Fruit fly (Drosophila melanogaster) whole organism, embryonic: ENCODE data around the gene Cipc.
A peak's percentile ranks its signal among the peaks of the same experiment; 100 is the strongest.

Experiments used
- C15 ChIP-seq: fragments of 200-800 bp; sonication (Bioruptor generic); IDR thresholded peaks from 3 replicates; pipeline ENCODE4 v1.3.6; 2022; ENCODE audit warnings: missing biosample characterization, missing genetic modification characterization
- CG11093 ChIP-seq: fragments of 200-800 bp; sonication (Bioruptor generic); IDR thresholded peaks from 3 replicates; pipeline ENCODE4 v1.3.6; 2022; ENCODE audit warnings: missing biosample characterization, missing genetic modification characterization
- CG12391 ChIP-seq: fragments of 200-800 bp; sonication (Bioruptor generic); optimal IDR thresholded peaks from 3 replicates; lab custom pipeline; 2018; ENCODE audit warnings: missing biosample characterization, mild to moderate bottlenecking, missing genetic modification characterization, moderate library complexity
- CG14667 ChIP-seq: fragments of 200-800 bp; sonication (Bioruptor generic); IDR thresholded peaks from 2 replicates; pipeline ENCODE4 v1.3.6; 2022; ENCODE audit warnings: missing biosample characterization, missing genetic modification characterization
- CG1792 ChIP-seq: fragments of 200-800 bp; sonication (Bioruptor generic); optimal IDR thresholded peaks from 2 replicates; lab custom pipeline; 2016; ENCODE audit warnings: missing biosample characterization, missing genetic modification characterization
- CG30431 ChIP-seq: fragments of 200-800 bp; sonication (Bioruptor generic); optimal IDR thresholded peaks from 2 replicates; lab custom pipeline; 2017; ENCODE audit warnings: missing biosample characterization, missing genetic modification characterization
- CG7372 ChIP-seq: fragments of 200-800 bp; sonication (Bioruptor generic); IDR thresholded peaks from 2 replicates; pipeline ENCODE4 v1.3.6; 2022; ENCODE audit warnings: missing biosample characterization, missing genetic modification characterization
- CG8388 ChIP-seq: fragments of 200-800 bp; sonication (Bioruptor generic); optimal IDR thresholded peaks from 2 replicates; lab custom pipeline; 2019; ENCODE audit warnings: missing biosample characterization, mild to moderate bottlenecking, missing genetic modification characterization, moderate library complexity
- CG8924 ChIP-seq: fragments of 200-800 bp; optimal IDR thresholded peaks from 3 replicates; lab custom pipeline; 2019; ENCODE audit warnings: missing biosample characterization, mild to moderate bottlenecking, missing genetic modification characterization, moderate library complexity
- CkIIα-i1 ChIP-seq: fragments of 200-800 bp; sonication (Bioruptor generic); IDR thresholded peaks from 2 replicates; pipeline ENCODE4 v1.3.6; 2022; ENCODE audit warnings: missing biosample characterization, missing genetic modification characterization
- D19A ChIP-seq: fragments of 200-800 bp; optimal IDR thresholded peaks from 3 replicates; lab custom pipeline; 2019; ENCODE audit warnings: missing biosample characterization, mild to moderate bottlenecking, missing genetic modification characterization, moderate library complexity
- E2f1 ChIP-seq: fragments of 200-800 bp; sonication (Bioruptor generic); IDR thresholded peaks from 2 replicates; pipeline ENCODE4 v1.3.6; 2022; ENCODE audit warnings: missing biosample characterization, missing genetic modification characterization
- Fer2 ChIP-seq: fragments of 200-800 bp; sonication (Bioruptor generic); optimal IDR thresholded peaks from 2 replicates; lab custom pipeline; 2018; ENCODE audit warnings: missing biosample characterization, mild to moderate bottlenecking, missing genetic modification characterization, moderate library complexity
- GATAe ChIP-seq: fragments of 200-800 bp; sonication (Bioruptor generic); conservative IDR thresholded peaks from 2 replicates; pipeline ENCODE4 v1.3.6; 2022; ENCODE audit warnings: missing biosample characterization, missing genetic modification characterization
- Hr3 ChIP-seq: fragments of 200-800 bp; sonication (Bioruptor generic); optimal IDR thresholded peaks from 3 replicates; lab custom pipeline; 2016; ENCODE audit warnings: missing biosample characterization, missing genetic modification characterization
- Ravus ChIP-seq: fragments of 200-800 bp; sonication (Bioruptor generic); IDR thresholded peaks from 2 replicates; pipeline ENCODE4 v1.3.6; 2022; ENCODE audit warnings: missing biosample characterization, missing genetic modification characterization
- Rfx ChIP-seq: fragments of 200-800 bp; sonication (Bioruptor generic); IDR thresholded peaks from 2 replicates; pipeline ENCODE4 v1.3.6; 2022; ENCODE audit warnings: missing biosample characterization, missing genetic modification characterization
- Sox102F ChIP-seq: fragments of 200-800 bp; sonication (Bioruptor generic); optimal IDR thresholded peaks from 2 replicates; lab custom pipeline; 2018; ENCODE audit warnings: missing biosample characterization, mild to moderate bottlenecking, missing genetic modification characterization, moderate library complexity
- Spps ChIP-seq: fragments of 200-800 bp; sonication (Bioruptor generic); optimal IDR thresholded peaks from 2 replicates; lab custom pipeline; 2018; ENCODE audit warnings: missing biosample characterization, mild to moderate bottlenecking, missing genetic modification characterization
- Vsx1 ChIP-seq: fragments of 200-800 bp; sonication (Bioruptor generic); optimal IDR thresholded peaks from 2 replicates; lab custom pipeline; 2017; ENCODE audit warnings: missing biosample characterization, mild to moderate bottlenecking, missing genetic modification characterization, missing genetic modification reagents
- ap ChIP-seq: fragments of 200-800 bp; sonication (Bioruptor generic); IDR thresholded peaks from 2 replicates; pipeline ENCODE4 v1.3.6; 2022; ENCODE audit warnings: missing biosample characterization, missing genetic modification characterization
- az2 ChIP-seq: fragments of 200-800 bp; sonication (Bioruptor generic); optimal IDR thresholded peaks from 3 replicates; lab custom pipeline; 2016; ENCODE audit warnings: missing biosample characterization, missing genetic modification characterization
- bsh ChIP-seq, 2 experiments: fragments of 200-800 bp; sonication (Bioruptor generic); optimal IDR thresholded peaks; 2 replicates each; lab custom pipeline; 2017 to 2018; ENCODE audit warnings: mild to moderate bottlenecking in 2 of 2, missing biosample characterization in 2 of 2, missing genetic modification characterization in 2 of 2, moderate library complexity in 1 of 2
- crol ChIP-seq: fragments of 200-800 bp; sonication (Bioruptor generic); IDR thresholded peaks from 2 replicates; pipeline ENCODE4 v1.3.6; 2022; ENCODE audit warnings: missing biosample characterization, missing genetic modification characterization
- cwo ChIP-seq: fragments of 200-800 bp; sonication (Bioruptor generic); optimal IDR thresholded peaks from 3 replicates; lab custom pipeline; 2017; ENCODE audit warnings: missing biosample characterization, missing genetic modification characterization, mild to moderate bottlenecking, moderate library complexity, missing genetic modification reagents
- esg ChIP-seq: fragments of 200-800 bp; sonication (Bioruptor generic); conservative IDR thresholded peaks from 2 replicates; pipeline ENCODE4 v1.3.6; 2022; ENCODE audit warnings: missing biosample characterization, missing genetic modification characterization
- ewg ChIP-seq: fragments of 200-800 bp; sonication (Bioruptor generic); optimal IDR thresholded peaks from 3 replicates; lab custom pipeline; 2017; ENCODE audit warnings: mild to moderate bottlenecking, missing biosample characterization, missing genetic modification reagents, missing genetic modification characterization
- fd102C ChIP-seq: fragments of 200-800 bp; sonication (Bioruptor generic); optimal IDR thresholded peaks from 2 replicates; lab custom pipeline; 2018; ENCODE audit warnings: missing biosample characterization, mild to moderate bottlenecking, missing genetic modification characterization, moderate library complexity
- gcm2 ChIP-seq: fragments of 200-800 bp; sonication (Bioruptor generic); optimal IDR thresholded peaks from 2 replicates; lab custom pipeline; 2016; ENCODE audit warnings: missing biosample characterization, missing genetic modification characterization
- ind ChIP-seq: fragments of 200-800 bp; sonication (Bioruptor generic); optimal IDR thresholded peaks from 3 replicates; lab custom pipeline; 2016; ENCODE audit warnings: missing biosample characterization, missing genetic modification characterization
- lbe ChIP-seq: fragments of 200-800 bp; sonication (Bioruptor generic); optimal IDR thresholded peaks from 2 replicates; lab custom pipeline; 2016; ENCODE audit warnings: missing biosample characterization, mild to moderate bottlenecking, missing genetic modification characterization
- lmd ChIP-seq: fragments of 200-800 bp; sonication (Bioruptor generic); IDR thresholded peaks from 2 replicates; pipeline ENCODE4 v1.3.6; 2022; ENCODE audit warnings: missing biosample characterization, missing genetic modification characterization
- lov ChIP-seq, 2 experiments: fragments of 200-800 bp in 1 of 2; fragments of >200 bp in 1 of 2; sonication (Bioruptor generic) in 1 of 2; IDR thresholded peaks in 1 of 2; optimal IDR thresholded peaks in 1 of 2; 2 replicates in 1 of 2; 3 replicates in 1 of 2; pipeline versions ENCODE4 v1.3.6 to Lab custom; 2017 to 2022; ENCODE audit warnings: missing biosample characterization in 1 of 2, missing genetic modification characterization in 1 of 2
- nmo ChIP-seq: fragments of 200-800 bp; sonication (Bioruptor generic); optimal IDR thresholded peaks from 2 replicates; lab custom pipeline; 2018; ENCODE audit warnings: missing biosample characterization, mild to moderate bottlenecking, missing genetic modification characterization, moderate library complexity
- nom ChIP-seq: fragments of 200-800 bp; sonication (Bioruptor generic); optimal IDR thresholded peaks from 2 replicates; lab custom pipeline; 2017; ENCODE audit warnings: missing biosample characterization, missing genetic modification characterization, mild to moderate bottlenecking, moderate library complexity, missing genetic modification reagents
- org-1 ChIP-seq: fragments of 200-800 bp; sonication (Bioruptor generic); optimal IDR thresholded peaks from 2 replicates; lab custom pipeline; 2017; ENCODE audit warnings: missing biosample characterization, missing genetic modification characterization
- phol ChIP-seq: fragments of 200-800 bp; sonication (Bioruptor generic); optimal IDR thresholded peaks from 3 replicates; lab custom pipeline; 2018; ENCODE audit warnings: missing biosample characterization, mild to moderate bottlenecking, missing genetic modification characterization, moderate library complexity
- prd ChIP-seq, 3 experiments: fragments of >200 bp in 2 of 3; fragments of 200-800 bp in 1 of 3; sonication (Bioruptor generic) in 1 of 3; optimal IDR thresholded peaks in 2 of 3; IDR thresholded peaks in 1 of 3; 2 replicates in 2 of 3; 3 replicates in 1 of 3; pipeline versions ENCODE4 v1.3.6 to Lab custom; 2017 to 2022; ENCODE audit warnings: missing biosample characterization in 1 of 3, missing genetic modification characterization in 1 of 3
- sr ChIP-seq: fragments of 200-800 bp; sonication (Bioruptor generic); IDR thresholded peaks from 3 replicates; pipeline ENCODE4 v1.3.6; 2022; ENCODE audit warnings: missing biosample characterization, missing genetic modification characterization
- stwl ChIP-seq: fragments of 200-800 bp; sonication (Bioruptor generic); optimal IDR thresholded peaks from 3 replicates; lab custom pipeline; 2018; ENCODE audit warnings: missing biosample characterization, mild to moderate bottlenecking, missing genetic modification characterization, moderate library complexity
- tap ChIP-seq: fragments of 200-800 bp; optimal IDR thresholded peaks from 3 replicates; lab custom pipeline; 2019; ENCODE audit warnings: missing biosample characterization, mild to moderate bottlenecking, missing genetic modification characterization, moderate library complexity
- ttk ChIP-seq: fragments of 200-800 bp; sonication (Bioruptor generic); IDR thresholded peaks from 2 replicates; pipeline ENCODE4 v2.1.2; 2022; ENCODE audit warnings: missing biosample characterization, missing genetic modification characterization
- zfh2 ChIP-seq: fragments of 200-800 bp; sonication (Bioruptor generic); optimal IDR thresholded peaks from 2 replicates; lab custom pipeline; 2016; ENCODE audit warnings: missing biosample characterization, missing genetic modification characterization

The Cipc gene

DNA sequence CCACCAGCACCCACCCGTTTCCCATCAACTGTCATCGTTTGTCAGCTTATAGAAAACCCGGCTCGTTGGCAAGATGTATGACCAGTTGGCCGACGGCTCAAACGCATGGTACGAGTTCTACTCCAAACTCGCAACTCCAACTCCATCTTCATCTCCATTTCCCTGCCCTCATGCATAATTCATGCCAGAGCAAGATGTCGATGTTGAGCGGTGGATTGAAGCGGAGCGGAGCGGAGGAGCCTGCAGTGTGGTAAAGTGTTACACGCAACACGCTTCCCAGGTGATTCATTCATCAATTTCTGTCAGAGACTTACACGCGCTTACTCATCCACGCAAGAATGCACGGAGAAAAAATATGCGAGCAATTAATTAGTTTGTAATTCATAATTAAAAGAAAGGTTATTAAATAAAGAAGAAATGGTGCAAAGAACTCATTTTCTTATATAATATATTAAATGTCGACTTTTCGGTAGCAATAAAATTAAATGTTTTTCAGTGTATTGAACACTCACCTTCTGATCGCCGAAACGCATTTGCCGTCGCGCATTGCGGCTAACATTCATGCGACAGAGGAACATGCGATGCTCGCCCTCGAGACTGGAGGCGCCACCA lies 25.2 kb upstream of the Cipc start (continued):
- TF ChIP-seq prd (optimal IDR thresholded peaks at IDR 0.05; lab: Kevin White, UChicago): no peak
- TF ChIP-seq prd (GFP tag; IDR thresholded peaks at IDR 0.05; lab: Robert Waterston, UW): peak; percentile 67; the same call in 2 of the 3 replicates
- TF ChIP-seq gcm2: no peak
- TF ChIP-seq lmd (GFP tag; lab: Robert Waterston, UW): peak; percentile 33; the same call in 1 of the 2 replicates
- TF ChIP-seq Hr3 (GFP tag; lab: Kevin White, UChicago): peak; percentile 39
- peak; percentile 48; the same call in 1 of the 3 replicates for TF ChIP-seq CG11093 (GFP tag; lab: Robert Waterston, UW)
- TF ChIP-seq lov (optimal IDR thresholded peaks at IDR 0.05; lab: Kevin White, UChicago): no peak
- TF ChIP-seq lov (GFP tag; IDR thresholded peaks at IDR 0.05; lab: Robert Waterston, UW): no peak
- peak; percentile 73 for TF ChIP-seq phol
- TF ChIP-seq org-1 (GFP tag; lab: Kevin White, UChicago): peak; percentile 4
- 0 out of 2 replicates have a peak, but pooled peaks have one; percentile 34 for TF ChIP-seq CG14667 (GFP tag; lab: Robert Waterston, UW)
- peak; percentile 2 for TF ChIP-seq CG30431 (GFP tag; lab: Kevin White, UChicago)
- no peak for TF ChIP-seq sr
- peak; percentile 52 for TF ChIP-seq az2
- peak; percentile 26; the same call in 1 of the 2 replicates for TF ChIP-seq esg (GFP tag; lab: Robert Waterston, UW)
- peak; percentile 60 for TF ChIP-seq D19A (tag; lab: Kevin White, UChicago)
- peak; percentile 31 to 84 for TF ChIP-seq bsh (GFP tag; optimal IDR thresholded peaks at IDR 0.05; lab: Kevin White, UChicago)
- TF ChIP-seq C15 (GFP tag; lab: Robert Waterston, UW): no peak
- 0 out of 2 replicates have a peak, but pooled peaks have one; percentile 18 for TF ChIP-seq ap
- no peak for TF ChIP-seq Fer2
- TF ChIP-seq ind (GFP tag; lab: Kevin White, UChicago): peak; percentile 48
- peak; percentile 23 for TF ChIP-seq ewg (GFP tag; lab: Kevin White, UChicago)
- no peak for TF ChIP-seq CG1792 (GFP tag; lab: Kevin White, UChicago)
- TF ChIP-seq CG8388 (GFP tag; lab: Kevin White, UChicago): peak; percentile 54
- TF ChIP-seq CG8924: peak; percentile 58
- TF ChIP-seq crol: peak; percentile 33; the same call in 1 of the 2 replicates
- TF ChIP-seq CkIIα-i1: no peak
- TF ChIP-seq ttk (GFP tag; lab: Robert Waterston, UW): peak; percentile 61; the same call in 1 of the 2 replicates
- peak; percentile 62 for TF ChIP-seq Spps (tag; lab: Kevin White, UChicago)
- TF ChIP-seq Rfx (GFP tag; lab: Robert Waterston, UW): 0 out of 2 replicates have a peak, but pooled peaks have one; percentile 14
- 0 out of 2 replicates have a peak, but pooled peaks have one; percentile 8 for TF ChIP-seq CG7372 (GFP tag; lab: Robert Waterston, UW)
- no peak for TF ChIP-seq fd102C (GFP tag; lab: Kevin White, UChicago)
- no peak for TF ChIP-seq zfh2 (GFP tag; lab: Kevin White, UChicago)
- TF ChIP-seq tap: peak; percentile 36
- TF ChIP-seq E2f1 (GFP tag; lab: Robert Waterston, UW): peak; percentile 30; the same call in 1 of the 2 replicates
- TF ChIP-seq lbe (GFP tag; lab: Kevin White, UChicago): peak; percentile 43
- no peak for TF ChIP-seq Vsx1 (GFP tag; lab: Kevin White, UChicago)
- TF ChIP-seq cwo (GFP tag; lab: Kevin White, UChicago): no peak
- peak; percentile 70 for TF ChIP-seq CG12391 (tag; lab: Kevin White, UChicago)
- TF ChIP-seq Ravus (GFP tag; lab: Robert Waterston, UW): no peak
- peak; percentile 30 for TF ChIP-seq stwl (tag; lab: Kevin White, UChicago)
- no peak for TF ChIP-seq GATAe (GFP tag; lab: Robert Waterston, UW)
- TF ChIP-seq nom: peak; percentile 62
- TF ChIP-seq Sox102F (GFP tag; lab: Kevin White, UChicago): peak; percentile 73
- TF ChIP-seq nmo: peak; percentile 73
